Worm (Caenorhabditis elegans) whole organism, L2 larva: Measurements from ENCODE around the gene snf-9.
"Not testable (repeated sequence)": the region's sequence is repeated elsewhere in the genome, so short reads cannot be mapped to it uniquely, and the experiment has no call there.

Experiments used
- ZK546.5 ChIP-seq: sonication (generic microtip); optimal IDR thresholded peaks from 2 replicates; lab custom pipeline; 2017; ENCODE audit warnings: missing biosample characterization, missing genetic modification characterization
- aly-2 ChIP-seq: fragments of 150-350 bp; optimal IDR thresholded peaks from 2 replicates; lab custom pipeline; 2014; ENCODE audit warnings: missing biosample characterization, missing genetic modification characterization
- ceh-82 ChIP-seq: fragments of 150-350 bp; optimal IDR thresholded peaks from 2 replicates; lab custom pipeline; 2014; ENCODE audit warnings: missing biosample characterization, missing genetic modification characterization
- elt-1 ChIP-seq: fragments of 150-350 bp; optimal IDR thresholded peaks from 2 replicates; lab custom pipeline; 2014; ENCODE audit warnings: missing biosample characterization, missing genetic modification characterization
- lin-13 ChIP-seq: fragments of 150-350 bp; optimal IDR thresholded peaks from 2 replicates; lab custom pipeline; 2014; ENCODE audit warnings: missing biosample characterization, missing genetic modification reagents, missing genetic modification characterization
- mdl-1 ChIP-seq, 2 experiments: fragments of 150-350 bp in 1 of 2; sonication (generic microtip) in 1 of 2; optimal IDR thresholded peaks; 2 replicates each; lab custom pipeline; 2017; ENCODE audit warnings: missing biosample characterization in 2 of 2, missing genetic modification characterization in 2 of 2
- nhr-10 ChIP-seq: sonication (generic microtip); optimal IDR thresholded peaks from 2 replicates; lab custom pipeline; 2017; ENCODE audit warnings: missing biosample characterization, missing genetic modification characterization
- nhr-11 ChIP-seq: fragments of 150-350 bp; optimal IDR thresholded peaks from 2 replicates; lab custom pipeline; 2014; ENCODE audit warnings: missing biosample characterization, missing genetic modification characterization
- nhr-237 ChIP-seq: fragments of 150-350 bp; optimal IDR thresholded peaks from 2 replicates; lab custom pipeline; 2014; ENCODE audit warnings: missing biosample characterization, missing genetic modification characterization
- nhr-6 ChIP-seq: fragments of 150-350 bp; optimal IDR thresholded peaks from 2 replicates; lab custom pipeline; 2014; ENCODE audit warnings: missing biosample characterization, missing genetic modification characterization
- skn-1 ChIP-seq: sonication (generic microtip); optimal IDR thresholded peaks from 2 replicates; lab custom pipeline; 2017; ENCODE audit warnings: missing biosample characterization, missing genetic modification characterization
- unc-62 ChIP-seq: fragments of 150-350 bp; optimal IDR thresholded peaks from 2 replicates; lab custom pipeline; 2014; ENCODE audit warnings: missing biosample characterization, missing genetic modification reagents, missing genetic modification characterization

- TF ChIP-seq skn-1 (tag; lab: Kevin White, UChicago); elt-1 (tag; lab: Kevin White, UChicago); aly-2 (tag; lab: Kevin White, UChicago); mdl-1 (tag; optimal IDR thresholded peaks at IDR 0.05; lab: Kevin White, UChicago); lin-13 (GFP tag; lab: Kevin White, UChicago); nhr-6 (tag; lab: Kevin White, UChicago); nhr-10; unc-62; nhr-11 (tag; lab: Kevin White, UChicago); nhr-237; ZK546.5 (tag; lab: Kevin White, UChicago); ceh-82 (tag; lab: Kevin White, UChicago): not testable (repeated sequence)
Measured at ce11 chrIV:17307223-17307622, 4.7 kb upstream of the snf-9 start, which contains the start of gene T28F3.8.
